Fruit fly (Drosophila melanogaster) whole organism: ENCODE measurements around the gene CG14568.

Experiments used
- CG8478 ChIP-seq: fragments of >200 bp; optimal IDR thresholded peaks from 2 replicates; lab custom pipeline; 2018; ENCODE audit warnings: inconsistent platforms
- Dll ChIP-seq: fragments of >200 bp; optimal IDR thresholded peaks from 2 replicates; lab custom pipeline; 2017
- EcR ChIP-seq, 2 experiments: fragments of >200 bp; optimal IDR thresholded peaks; 2 replicates each; lab custom pipeline; 2017; ENCODE audit warnings: missing biosample characterization in 2 of 2, missing genetic modification characterization in 2 of 2, missing genetic modification reagents in 2 of 2
- pan ChIP-seq: fragments of >200 bp; optimal IDR thresholded peaks from 2 replicates; lab custom pipeline; 2017
- psq ChIP-seq: fragments of >200 bp; optimal IDR thresholded peaks from 2 replicates; lab custom pipeline; 2017
- usp ChIP-seq: fragments of >200 bp; optimal IDR thresholded peaks from 2 replicates; lab custom pipeline; 2017; ENCODE audit warnings: missing biosample characterization, missing genetic modification characterization, mixed read lengths

DNA sequence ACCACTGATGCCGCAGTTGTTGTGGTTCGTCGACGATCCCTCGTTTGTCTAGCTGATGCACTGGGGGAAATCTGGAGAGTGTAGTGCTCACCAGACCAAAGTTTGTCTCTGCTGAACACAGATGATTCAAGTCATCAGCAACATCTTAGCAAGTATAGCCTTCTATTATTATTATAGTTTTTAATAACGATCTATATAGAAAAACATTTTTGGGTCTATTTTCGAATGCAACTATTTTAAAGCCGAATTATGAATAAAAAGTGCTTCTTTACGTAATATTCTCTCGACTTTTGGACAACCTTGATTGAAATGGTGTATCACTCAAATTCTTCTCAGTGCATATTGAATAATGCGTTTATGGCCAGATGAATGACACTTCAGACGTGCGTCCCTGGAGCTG lies 47.5 kb downstream of the CG14568 start:
- TF ChIP-seq psq (lab: Kevin White, UChicago) (no peak), CG8478 (lab: Kevin White, UChicago) (no peak), Dll (lab: Kevin White, UChicago) (no peak), EcR (GFP tag; optimal IDR thresholded peaks at IDR 0.05; lab: Kevin White, UChicago) (no peak), pan (lab: Kevin White, UChicago) (no peak), usp (no peak)
